Worm (Caenorhabditis elegans): ENCODE measurements around the gene lin-39.

Gene lin-39

ce11 chrIII:7495616-7496146 is 40.8 kb downstream of the lin-39 start (continued):
- peak; percentile 76; the same call in 1 of the 2 replicates for TF ChIP-seq Y53G8AR.9 (GFP tag; conservative IDR thresholded peaks at IDR 0.05)
- no peak for TF ChIP-seq ztf-3 (GFP tag; optimal IDR thresholded peaks at IDR 0.05)
- peak; percentile 6 for TF ChIP-seq B0336.3 (GFP tag; IDR thresholded peaks at IDR 0.05)
- TF ChIP-seq nhr-27 (tag; optimal IDR thresholded peaks at IDR 0.05): no peak
- no peak for TF ChIP-seq unc-62 (GFP tag; optimal IDR thresholded peaks at IDR 0.05)
- TF ChIP-seq aptf-3 (GFP tag; IDR thresholded peaks at IDR 0.05): 0 out of 2 replicates have a peak, but pooled peaks have one; percentile 45
- TF ChIP-seq C17E4.6 (GFP tag; IDR thresholded peaks at IDR 0.05): no peak; the same call in 1 of the 2 replicates
- TF ChIP-seq C06A6.2 (GFP tag; conservative IDR thresholded peaks at IDR 0.05): no peak
- TF ChIP-seq lin-26 (GFP tag; IDR thresholded peaks at IDR 0.05): 0 out of 2 replicates have a peak, but pooled peaks have one; percentile 6
- TF ChIP-seq ccch-3 (GFP tag; optimal IDR thresholded peaks at IDR 0.05): no peak
- TF ChIP-seq ztf-26 (tag; optimal IDR thresholded peaks at IDR 0.05): no peak
- TF ChIP-seq attf-6 (GFP tag; IDR thresholded peaks at IDR 0.05): peak; percentile 42; the same call in 1 of the 2 replicates
- 0 out of 2 replicates have a peak, but pooled peaks have one; percentile 2 for TF ChIP-seq F39B2.1 (GFP tag; IDR thresholded peaks at IDR 0.05)

ce11 chrIII:7494850-7495314 is 41.5 kb downstream of the lin-39 start:
- TF ChIP-seq athp-1 (tag; optimal IDR thresholded peaks at IDR 0.05) (peak; percentile 80), die-1 (tag; optimal IDR thresholded peaks at IDR 0.05) (peak; percentile 30), F10E7.11 (tag; optimal IDR thresholded peaks at IDR 0.05) (peak; percentile 89), F57C9.4 (tag; optimal IDR thresholded peaks at IDR 0.05) (no peak), B0261.1 (tag; optimal IDR thresholded peaks at IDR 0.05) (peak; percentile 34), Y95B8A.8 (GFP tag; IDR thresholded peaks at IDR 0.05) (no peak; the same call in 1 of the 2 replicates), cebp-2 (GFP tag; IDR thresholded peaks at IDR 0.05) (peak; percentile 53; the same call in 1 of the 2 replicates), F52B5.7 (tag; optimal IDR thresholded peaks at IDR 0.05) (peak; percentile 89), hmg-20 (GFP tag; IDR thresholded peaks at IDR 0.05) (peak; percentile 37; the same call in 1 of the 2 replicates), snpc-4 (GFP tag; optimal IDR thresholded peaks at IDR 0.05) (no peak), snpc-4 (tag; optimal IDR thresholded peaks at IDR 0.05) (peak in 1 of 4 experiments; percentile 38), akir-1 (GFP tag; optimal IDR thresholded peaks at IDR 0.05) (no peak), cebp-1 (GFP tag; IDR thresholded peaks at IDR 0.05) (no peak), cebp-1 (tag; optimal IDR thresholded peaks at IDR 0.05) (peak; percentile 45), sptf-2 (GFP tag; optimal IDR thresholded peaks at IDR 0.05) (no peak), atf-7 (tag; optimal IDR thresholded peaks at IDR 0.05) (peak; percentile 78), F49E8.2 (tag; optimal IDR thresholded peaks at IDR 0.05; ENCODE audit: insufficient read depth) (peak; percentile 66), attf-5 (GFP tag; optimal IDR thresholded peaks at IDR 0.05) (peak; percentile 11), dox-1 (GFP tag; IDR thresholded peaks at IDR 0.05) (peak; percentile 48; the same call in 1 of the 2 replicates), Y67H2A.10 (GFP tag; conservative IDR thresholded peaks at IDR 0.05) (no peak), lin-26 (GFP tag; IDR thresholded peaks at IDR 0.05) (no peak; the same call in 1 of the 2 replicates), mcd-1 (GFP tag; IDR thresholded peaks at IDR 0.05) (peak; percentile 47), Y53G8AR.9 (GFP tag; conservative IDR thresholded peaks at IDR 0.05) (peak; percentile 85), zim-3 (tag; optimal IDR thresholded peaks at IDR 0.05) (peak; percentile 74), ceh-100 (GFP tag; IDR thresholded peaks at IDR 0.05) (peak; percentile 59; the same call in 1 of the 2 replicates), ztf-28 (GFP tag; IDR thresholded peaks at IDR 0.05) (no peak), D2030.7 (GFP tag; IDR thresholded peaks at IDR 0.05) (peak; percentile 30; the same call in 1 of the 2 replicates), ama-1 (optimal IDR thresholded peaks at IDR 0.05) (no peak), ama-1 (GFP tag; optimal IDR thresholded peaks at IDR 0.05) (peak; percentile 53 to 90), rcor-1 (GFP tag; IDR thresholded peaks at IDR 0.05) (peak; percentile 51; the same call in 1 of the 2 replicates), ztf-25 (GFP tag; IDR thresholded peaks at IDR 0.05) (peak; percentile 54; the same call in 1 of the 2 replicates), pbrm-1 (GFP tag; IDR thresholded peaks at IDR 0.05) (peak; percentile 27; the same call in 1 of the 2 replicates), aptf-3 (GFP tag; IDR thresholded peaks at IDR 0.05) (0 out of 2 replicates have a peak, but pooled peaks have one; percentile 7), madf-3 (GFP tag; IDR thresholded peaks at IDR 0.05) (peak; percentile 87), tbx-9 (tag; optimal IDR thresholded peaks at IDR 0.05; ENCODE audit: borderline replicate concordance) (peak; percentile 94), bed-1 (GFP tag; IDR thresholded peaks at IDR 0.05) (0 out of 2 replicates have a peak, but pooled peaks have one; percentile 5), lsl-1 (GFP tag; optimal IDR thresholded peaks at IDR 0.05) (peak; percentile 6)
